Worm (Caenorhabditis elegans): ENCODE measurements around the gene clec-121.
A peak's percentile ranks its signal among the peaks of the same experiment; 100 is the strongest.

clec-121 gene

DNA sequence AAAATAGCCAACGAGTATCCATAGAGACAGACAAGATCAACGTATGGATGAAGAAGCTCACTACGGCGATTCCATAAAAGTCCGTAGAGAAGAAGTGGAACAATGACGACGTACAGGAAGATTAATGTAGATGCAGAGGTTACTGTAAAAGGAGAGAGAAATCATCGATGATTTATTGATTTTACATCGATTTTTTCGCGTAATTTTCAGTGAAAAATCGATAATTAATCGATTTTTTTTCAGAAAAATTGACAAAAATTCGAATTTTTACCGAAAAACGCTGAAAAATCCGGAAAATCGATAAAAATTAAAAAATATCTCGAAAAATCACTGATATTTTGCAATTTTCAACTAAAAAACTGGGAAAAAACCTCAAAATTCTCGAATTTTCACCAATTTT, 35.7 kb upstream of the clec-121 start:
- no peak for TF ChIP-seq him-1 (tag; optimal IDR thresholded peaks at IDR 0.05)
- no peak for TF ChIP-seq dao-5 (tag; optimal IDR thresholded peaks at IDR 0.05)
- no peak for TF ChIP-seq W03F9.2 (tag; optimal IDR thresholded peaks at IDR 0.05)

ce11 chrII:3067447-3067846, 34.7 kb upstream of the clec-121 start:
- TF ChIP-seq W03F9.2 (tag; optimal IDR thresholded peaks at IDR 0.05) (no peak), dao-5 (tag; optimal IDR thresholded peaks at IDR 0.05) (no peak), him-1 (tag; optimal IDR thresholded peaks at IDR 0.05) (no peak)

ce11 chrII:3067896-3068295, 34.2 kb upstream of the clec-121 start:
- TF ChIP-seq W03F9.2 (tag; optimal IDR thresholded peaks at IDR 0.05) (no peak), him-1 (tag; optimal IDR thresholded peaks at IDR 0.05) (no peak), dao-5 (tag; optimal IDR thresholded peaks at IDR 0.05) (no peak)

ce11 chrII:3068646-3069045, 33.5 kb upstream of the clec-121 start:
- TF ChIP-seq him-1 (tag; optimal IDR thresholded peaks at IDR 0.05) (no peak), dao-5 (tag; optimal IDR thresholded peaks at IDR 0.05) (no peak)

DNA sequence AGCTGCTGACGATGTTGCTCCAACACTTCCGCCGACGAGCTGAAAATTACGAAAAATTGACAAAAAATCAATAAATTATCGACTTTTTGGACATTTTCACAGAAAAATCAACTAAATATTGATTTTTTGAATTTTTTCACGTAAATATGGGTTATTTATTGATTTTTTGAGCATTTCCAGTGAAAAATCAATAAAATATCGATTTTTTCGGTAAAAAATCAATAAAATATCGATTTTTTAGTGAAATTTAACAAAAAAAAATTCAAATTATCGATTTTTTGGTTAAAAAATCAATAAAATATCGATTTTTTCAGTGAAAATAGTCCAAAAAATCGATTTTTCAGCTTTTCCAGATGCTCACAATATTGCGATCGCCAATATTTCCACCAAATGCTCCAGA, 31.9 kb upstream of the clec-121 start:
- no peak for TF ChIP-seq W03F9.2 (tag; optimal IDR thresholded peaks at IDR 0.05)
- TF ChIP-seq dao-5 (tag; optimal IDR thresholded peaks at IDR 0.05) = no peak
- TF ChIP-seq him-1 (tag; optimal IDR thresholded peaks at IDR 0.05) = no peak

- no peak for TF ChIP-seq him-1 (tag; optimal IDR thresholded peaks at IDR 0.05)
- TF ChIP-seq W03F9.2 (tag; optimal IDR thresholded peaks at IDR 0.05) = no peak
- no peak for TF ChIP-seq dao-5 (tag; optimal IDR thresholded peaks at IDR 0.05)
These were observed 30.9 kb upstream of the clec-121 start, which contains the start of gene Y25C1A.7 for ce11 chrII:3071012-3071749. Gene Y25C1A.7 (minus strand): TSS chrII:3071062.

ce11 chrII:3076915-3077314, 25.2 kb upstream of the clec-121 start, which contains the start of gene Y25C1A.8:
Gene Y25C1A.8 (minus strand): TSS chrII:3076959.
- TF ChIP-seq dao-5 (tag; optimal IDR thresholded peaks at IDR 0.05) (no peak), him-1 (tag; optimal IDR thresholded peaks at IDR 0.05) (peak; percentile 70), W03F9.2 (tag; optimal IDR thresholded peaks at IDR 0.05) (peak; percentile 79)

DNA sequence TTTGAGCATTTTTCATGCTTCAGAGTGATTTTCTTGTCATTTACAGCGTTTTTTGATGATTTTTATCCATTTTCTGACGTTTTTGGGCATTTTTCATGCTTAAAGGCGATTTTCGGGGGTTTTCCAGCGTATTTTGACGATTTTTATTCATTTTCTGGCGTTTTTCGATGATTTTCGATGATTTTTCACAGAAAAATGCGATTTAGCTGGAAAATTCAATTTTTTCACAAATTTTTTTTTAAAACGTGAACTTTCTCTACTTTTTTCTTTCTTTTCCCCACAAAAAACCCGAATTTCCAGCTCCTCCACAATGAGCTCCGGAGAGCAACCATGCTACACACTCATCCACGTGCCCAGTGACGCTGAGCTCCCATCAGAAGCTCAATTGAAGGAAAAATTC, 23.6 kb upstream of the clec-121 start, which contains the start of gene copb-1:
TSS of gene copb-1 (plus strand) at position 301 of the 400 bp plus-strand sequence.
- TF ChIP-seq W03F9.2 (tag; optimal IDR thresholded peaks at IDR 0.05) (no peak), dao-5 (tag; optimal IDR thresholded peaks at IDR 0.05) (no peak), him-1 (tag; optimal IDR thresholded peaks at IDR 0.05) (no peak)

DNA sequence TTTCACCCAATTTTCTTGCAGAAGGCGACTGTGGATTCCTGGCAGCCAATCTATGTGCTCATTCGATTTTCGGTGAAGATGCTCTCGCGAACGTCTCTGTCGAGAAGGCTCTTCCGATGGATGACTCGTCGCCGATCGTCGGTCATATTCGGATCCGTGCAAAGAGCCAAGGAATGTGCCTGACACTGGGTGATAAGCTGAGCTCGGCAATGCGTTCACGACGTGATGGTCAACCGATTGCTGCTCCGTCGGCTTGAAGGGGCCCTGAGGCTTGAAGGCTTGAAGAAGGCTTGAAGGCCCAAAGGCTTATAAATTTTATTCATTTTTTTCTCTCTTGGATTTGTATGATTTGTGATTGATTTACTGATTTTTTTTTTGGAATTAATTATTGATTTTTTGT, 15.0 kb upstream of the clec-121 start:
- no peak for TF ChIP-seq dao-5 (tag; optimal IDR thresholded peaks at IDR 0.05)
- TF ChIP-seq W03F9.2 (tag; optimal IDR thresholded peaks at IDR 0.05) = no peak
- no peak for TF ChIP-seq him-1 (tag; optimal IDR thresholded peaks at IDR 0.05)

DNA sequence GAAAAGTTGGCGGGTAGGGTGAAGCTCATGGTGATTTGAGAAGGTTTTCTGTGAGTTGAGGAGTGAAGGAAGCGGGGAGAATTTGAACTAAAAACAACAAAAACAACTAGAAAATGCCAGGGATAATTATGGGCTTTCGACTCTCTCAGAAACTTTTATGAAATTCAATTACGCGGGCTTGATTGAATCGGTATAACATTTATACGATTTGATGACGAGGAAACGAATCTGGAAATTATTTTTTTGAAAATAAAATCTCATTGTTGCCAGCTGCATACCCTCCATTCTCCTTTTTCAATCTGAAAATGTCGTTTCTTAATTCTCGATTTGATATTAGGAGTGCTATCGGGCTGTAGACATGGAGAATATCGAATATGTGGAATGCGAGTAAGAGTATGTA, 10.8 kb upstream of the clec-121 start, which contains the start of gene srg-21:
TSS of gene srg-21 (minus strand) at position 101 of the 400 bp plus-strand sequence.
- TF ChIP-seq W03F9.2 (tag; optimal IDR thresholded peaks at IDR 0.05) (no peak), him-1 (tag; optimal IDR thresholded peaks at IDR 0.05) (no peak), dao-5 (tag; optimal IDR thresholded peaks at IDR 0.05) (no peak)

ce11 chrII:3093352-3093751, 8.8 kb upstream of the clec-121 start, which contains the start of gene srg-22:
Gene srg-22 (minus strand): TSS chrII:3093452.
- TF ChIP-seq W03F9.2 (tag; optimal IDR thresholded peaks at IDR 0.05) = no peak
- no peak for TF ChIP-seq dao-5 (tag; optimal IDR thresholded peaks at IDR 0.05)
- no peak for TF ChIP-seq him-1 (tag; optimal IDR thresholded peaks at IDR 0.05)

DNA sequence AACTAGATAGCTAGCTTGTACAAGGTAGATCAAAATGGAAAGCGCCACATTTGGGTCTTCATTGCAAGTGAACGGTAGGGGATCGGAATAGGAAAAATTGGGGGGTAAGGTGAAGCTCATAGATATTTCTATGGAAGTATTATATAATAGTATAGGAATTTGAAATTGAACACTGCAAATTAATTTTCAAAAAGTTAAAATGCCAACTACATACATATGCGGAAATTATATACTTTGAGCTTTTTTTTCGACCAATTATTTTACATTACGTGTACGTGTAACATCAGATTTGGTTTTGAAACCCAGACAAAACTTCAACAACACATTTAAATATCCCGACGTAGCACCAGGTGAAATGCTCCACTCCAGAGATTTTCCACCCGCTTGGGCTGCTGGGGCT, 6.1 kb upstream of the clec-121 start, which contains the start of gene srg-23:
TSS of gene srg-23 (minus strand) at position 101 of the 400 bp plus-strand sequence.
- TF ChIP-seq him-1 (tag; optimal IDR thresholded peaks at IDR 0.05) (no peak), W03F9.2 (tag; optimal IDR thresholded peaks at IDR 0.05) (no peak), dao-5 (tag; optimal IDR thresholded peaks at IDR 0.05) (no peak)

DNA sequence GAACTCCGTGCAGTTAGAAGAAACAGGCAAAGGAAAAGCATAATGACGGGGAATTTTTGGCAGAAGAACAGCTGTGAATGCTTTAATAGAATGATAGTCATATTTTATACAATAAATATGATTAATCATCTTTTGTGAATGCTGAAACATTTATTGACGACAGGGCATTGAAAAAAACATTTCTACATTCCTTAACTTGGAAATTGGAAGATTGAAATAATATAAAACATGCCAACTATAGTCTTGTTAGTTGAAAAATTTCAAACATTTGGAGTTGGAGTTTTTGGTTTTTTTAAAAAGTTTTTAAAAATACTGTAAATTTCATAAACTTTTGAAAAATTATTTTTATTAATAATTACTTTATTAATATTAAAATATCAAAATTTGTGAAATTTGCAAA, 5.3 kb upstream of the clec-121 start, which contains the start of gene Y25C1A.14:
TSS of gene Y25C1A.14 (minus strand) at position 101 of the 400 bp plus-strand sequence.
- TF ChIP-seq dao-5 (tag; optimal IDR thresholded peaks at IDR 0.05) (no peak), W03F9.2 (tag; optimal IDR thresholded peaks at IDR 0.05) (no peak), him-1 (tag; optimal IDR thresholded peaks at IDR 0.05) (no peak)

ce11 chrII:3100546-3100945, 1.6 kb upstream of the clec-121 start, which contains the start of gene srg-24:
Gene srg-24 (minus strand): TSS chrII:3100646.
- TF ChIP-seq him-1 (tag; optimal IDR thresholded peaks at IDR 0.05) (no peak), W03F9.2 (tag; optimal IDR thresholded peaks at IDR 0.05) (no peak), dao-5 (tag; optimal IDR thresholded peaks at IDR 0.05) (no peak)

Data from whole organism, L4/young adult.